Fruit fly (Drosophila melanogaster): ENCODE results near the gene CG14722.

CG14722 gene

DNA sequence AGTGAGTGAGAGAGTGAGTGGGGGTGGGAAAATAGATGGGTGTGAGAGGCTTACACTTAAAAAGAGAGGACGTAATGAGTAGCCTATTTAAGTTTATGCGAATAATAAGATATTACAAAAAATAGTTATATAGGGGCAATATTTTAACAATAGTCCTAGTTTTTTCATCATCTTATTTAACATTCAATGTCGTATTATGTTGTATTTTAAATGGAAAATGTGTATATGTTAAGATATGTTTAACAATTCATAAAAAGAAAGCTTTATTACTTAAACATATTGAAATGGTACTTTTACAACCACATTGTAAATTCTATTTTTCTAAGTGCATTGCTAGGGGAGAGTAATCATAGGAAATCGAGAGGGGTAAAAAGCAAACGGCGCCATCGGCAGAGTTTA lies 32.3 kb downstream of the CG14722 start (continued):
- TF ChIP-seq CG8632 (GFP tag; optimal IDR thresholded peaks at IDR 0.05) (peak; percentile 21), achi (GFP tag; optimal IDR thresholded peaks at IDR 0.05) (peak; percentile 46), fd85E (GFP tag; optimal IDR thresholded peaks at IDR 0.05) (no peak)

DNA sequence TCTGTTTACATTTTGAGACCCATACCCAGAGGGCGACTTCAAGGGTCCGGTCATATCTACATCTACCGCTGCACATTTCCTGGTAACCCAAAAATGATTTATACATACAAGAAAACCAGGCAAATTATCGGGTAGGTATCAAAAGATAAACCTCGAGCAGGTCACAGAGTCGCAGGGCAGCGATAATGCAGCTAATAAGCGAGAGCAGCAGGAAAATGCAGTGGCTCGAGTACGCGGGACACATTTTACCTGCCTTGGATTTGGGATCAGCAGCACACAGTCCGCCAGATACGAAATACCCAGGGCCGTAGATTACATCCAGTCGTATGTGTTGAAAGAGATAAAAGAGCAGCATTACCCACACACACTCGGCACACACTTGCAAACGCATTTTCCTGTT lies 33.5 kb downstream of the CG14722 start:
- TF ChIP-seq Lpt (GFP tag; optimal IDR thresholded peaks at IDR 0.05): no peak
- TF ChIP-seq Hr4 (GFP tag; optimal IDR thresholded peaks at IDR 0.05): no peak
- no peak for TF ChIP-seq dsx (GFP tag; optimal IDR thresholded peaks at IDR 0.05; ENCODE audit: poor library complexity, severe bottlenecking)
- no peak for TF ChIP-seq CG10631 (GFP tag; optimal IDR thresholded peaks at IDR 0.05)
- TF ChIP-seq CG8319 (GFP tag; optimal IDR thresholded peaks at IDR 0.05): no peak
- no peak for TF ChIP-seq OdsH (GFP tag; optimal IDR thresholded peaks at IDR 0.05)
- no peak for TF ChIP-seq CG6854 (GFP tag; optimal IDR thresholded peaks at IDR 0.05)
- no peak for TF ChIP-seq CG10669 (GFP tag; optimal IDR thresholded peaks at IDR 0.05)
- TF ChIP-seq CG1621 (tag; optimal IDR thresholded peaks at IDR 0.05): no peak
- TF ChIP-seq CG7368 (GFP tag; optimal IDR thresholded peaks at IDR 0.05): no peak
- TF ChIP-seq Ets21C (GFP tag; optimal IDR thresholded peaks at IDR 0.05): no peak
- no peak for TF ChIP-seq fd85E (GFP tag; optimal IDR thresholded peaks at IDR 0.05)
- TF ChIP-seq cyc (GFP tag; optimal IDR thresholded peaks at IDR 0.05): no peak
- TF ChIP-seq CG9139 (GFP tag; optimal IDR thresholded peaks at IDR 0.05): no peak
- TF ChIP-seq CG6808 (GFP tag; optimal IDR thresholded peaks at IDR 0.05): no peak

DNA sequence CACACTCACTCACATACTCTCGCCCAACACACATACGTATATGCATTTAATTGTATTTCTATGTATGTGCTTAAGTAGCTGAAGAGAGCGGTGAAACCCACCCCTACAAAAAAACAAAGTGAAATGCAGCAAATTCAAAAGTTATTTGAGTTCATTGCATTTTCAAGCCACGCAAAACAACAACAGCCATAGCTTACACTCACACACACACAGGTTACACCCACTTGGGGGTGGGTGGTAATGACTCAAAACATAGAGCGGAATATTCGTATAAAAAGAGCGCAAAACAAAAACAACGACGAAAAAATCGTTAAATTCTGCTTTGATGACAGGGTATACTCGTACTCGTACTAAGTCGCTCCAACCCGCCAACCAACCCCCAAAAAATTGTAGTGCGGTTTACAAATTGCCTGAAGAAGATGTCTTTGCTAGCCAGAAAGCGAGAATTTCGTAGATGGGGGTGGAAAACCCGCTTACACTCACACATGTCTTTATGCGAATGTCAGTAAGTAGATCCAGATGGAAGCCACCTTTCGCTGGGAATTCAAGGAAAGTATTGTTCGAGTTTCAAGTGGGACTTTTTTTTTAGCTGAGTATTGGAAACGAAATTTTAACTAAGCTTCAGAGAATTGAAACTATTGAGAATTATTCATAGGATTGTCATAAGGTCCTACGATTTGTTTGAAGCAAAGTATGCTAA lies 34.5 kb downstream of the CG14722 start:
- TF ChIP-seq CG11902 (GFP tag; optimal IDR thresholded peaks at IDR 0.05) (no peak), Ets96B (tag; optimal IDR thresholded peaks at IDR 0.05) (no peak), Hr39 (GFP tag; optimal IDR thresholded peaks at IDR 0.05) (no peak), CG6276 (GFP tag; optimal IDR thresholded peaks at IDR 0.05) (no peak), esn (GFP tag; optimal IDR thresholded peaks at IDR 0.05) (no peak), pdm3 (GFP tag; optimal IDR thresholded peaks at IDR 0.05) (no peak), Met (GFP tag; optimal IDR thresholded peaks at IDR 0.05) (no peak), CG4318 (GFP tag; optimal IDR thresholded peaks at IDR 0.05) (no peak), salr (GFP tag; optimal IDR thresholded peaks at IDR 0.05) (no peak), spab (GFP tag; optimal IDR thresholded peaks at IDR 0.05) (no peak), fd85E (GFP tag; optimal IDR thresholded peaks at IDR 0.05) (no peak)

DNA sequence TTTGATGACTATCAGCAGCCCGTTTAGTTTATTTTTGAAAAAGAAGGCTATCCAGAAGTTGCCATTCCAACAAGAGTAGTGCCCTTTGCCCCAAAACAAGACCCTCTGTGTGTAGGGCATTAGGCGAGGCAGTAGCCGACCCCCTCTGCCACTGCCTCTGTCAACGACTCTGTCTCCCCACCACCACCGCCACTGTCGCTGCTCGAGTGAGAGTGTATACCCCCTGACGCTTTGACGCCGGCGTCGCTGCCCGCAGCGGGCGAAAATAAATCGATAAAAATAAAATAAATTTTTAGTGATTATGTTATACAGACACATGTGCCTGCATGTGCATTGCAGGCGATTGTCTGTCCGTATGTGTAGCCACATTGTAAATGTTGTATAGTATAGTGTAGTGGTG lies 35.4 kb downstream of the CG14722 start:
- no peak for TF ChIP-seq CG7368 (GFP tag; optimal IDR thresholded peaks at IDR 0.05)
- TF ChIP-seq eg (GFP tag; IDR thresholded peaks at IDR 0.05): peak; percentile 41; the same call in 1 of the 3 replicates
- TF ChIP-seq Eip78C (GFP tag): peak; percentile 50
- TF ChIP-seq ss (GFP tag; optimal IDR thresholded peaks at IDR 0.05): no peak
- TF ChIP-seq salr (GFP tag; optimal IDR thresholded peaks at IDR 0.05): peak in 1 of 2 experiments; percentile 9
- no peak for TF ChIP-seq Met (GFP tag; optimal IDR thresholded peaks at IDR 0.05)
- TF ChIP-seq Lpt (GFP tag; optimal IDR thresholded peaks at IDR 0.05): peak; percentile 17
- no peak for TF ChIP-seq Smox (GFP tag; optimal IDR thresholded peaks at IDR 0.05)
- TF ChIP-seq Ets96B (tag; optimal IDR thresholded peaks at IDR 0.05): no peak
- no peak for TF ChIP-seq CG6163 (GFP tag; IDR thresholded peaks at IDR 0.05)
- peak; percentile 19 for TF ChIP-seq CG32006 (GFP tag; optimal IDR thresholded peaks at IDR 0.05)
- no peak for TF ChIP-seq achi (GFP tag; optimal IDR thresholded peaks at IDR 0.05)
- TF ChIP-seq esn (GFP tag; optimal IDR thresholded peaks at IDR 0.05): no peak
- peak; percentile 57 for TF ChIP-seq svp (GFP tag)
- TF ChIP-seq acj6 (GFP tag; optimal IDR thresholded peaks at IDR 0.05): no peak
- peak; percentile 59 for TF ChIP-seq dsx (GFP tag; optimal IDR thresholded peaks at IDR 0.05; ENCODE audit: poor library complexity, severe bottlenecking)
